Fruit fly (Drosophila melanogaster) whole organism, embryonic: ENCODE data around the gene Snx21.

Source experiments
- ATbp ChIP-seq: fragments of 200-800 bp; sonication (Bioruptor generic); optimal IDR thresholded peaks from 2 replicates; lab custom pipeline; 2017; ENCODE audit warnings: missing biosample characterization, mild to moderate bottlenecking, missing genetic modification characterization, missing genetic modification reagents
- Abd-B ChIP-seq: fragments of 200-800 bp; sonication (Bioruptor generic); optimal IDR thresholded peaks from 2 replicates; lab custom pipeline; 2018; ENCODE audit warnings: missing biosample characterization, mild to moderate bottlenecking, missing genetic modification characterization, moderate library complexity
- Aef1 ChIP-seq: fragments of 200-800 bp; sonication (Bioruptor generic); IDR thresholded peaks from 3 replicates; pipeline ENCODE4 v1.3.6; 2022; ENCODE audit warnings: missing biosample characterization, missing genetic modification characterization
- Antp ChIP-seq: fragments of 200-800 bp; sonication (Bioruptor generic); optimal IDR thresholded peaks from 3 replicates; lab custom pipeline; 2016; ENCODE audit warnings: missing biosample characterization, missing genetic modification characterization
- B-H1 ChIP-seq: fragments of 200-800 bp; sonication (Bioruptor generic); IDR thresholded peaks from 3 replicates; pipeline ENCODE4 v1.3.6; 2022; ENCODE audit warnings: missing biosample characterization, missing genetic modification characterization
- CG10366 ChIP-seq: fragments of 200-800 bp; sonication (Bioruptor generic); IDR thresholded peaks from 2 replicates; pipeline ENCODE4 v1.3.6; 2022; ENCODE audit warnings: missing biosample characterization, missing genetic modification characterization
- CG10979 ChIP-seq: fragments of 200-800 bp; sonication (Bioruptor generic); optimal IDR thresholded peaks from 2 replicates; lab custom pipeline; 2018; ENCODE audit warnings: missing biosample characterization, mild to moderate bottlenecking, missing genetic modification characterization, moderate library complexity
- CG11247 ChIP-seq: fragments of 200-800 bp; sonication (Bioruptor generic); IDR thresholded peaks from 2 replicates; pipeline ENCODE4 v1.3.6; 2022; ENCODE audit warnings: missing biosample characterization, missing genetic modification characterization
- CG11695 ChIP-seq: fragments of 200-800 bp; sonication (Bioruptor generic); IDR thresholded peaks from 3 replicates; pipeline ENCODE4 v1.3.6; 2022; ENCODE audit warnings: missing biosample characterization, missing genetic modification characterization
- CG11723 ChIP-seq: fragments of 200-800 bp; sonication (Bioruptor generic); optimal IDR thresholded peaks from 2 replicates; lab custom pipeline; 2017; ENCODE audit warnings: missing biosample characterization, mild to moderate bottlenecking, missing genetic modification characterization
- CG15073 ChIP-seq: fragments of 200-800 bp; sonication (Bioruptor generic); optimal IDR thresholded peaks from 2 replicates; lab custom pipeline; 2016; ENCODE audit warnings: missing biosample characterization, missing genetic modification characterization
- CG15269 ChIP-seq: fragments of 200-800 bp; sonication (Bioruptor generic); optimal IDR thresholded peaks from 2 replicates; lab custom pipeline; 2018; ENCODE audit warnings: missing biosample characterization, mild to moderate bottlenecking, missing genetic modification characterization, moderate library complexity
- CG15514 ChIP-seq: fragments of 200-800 bp; sonication (Bioruptor generic); optimal IDR thresholded peaks from 3 replicates; lab custom pipeline; 2017; ENCODE audit warnings: missing biosample characterization, missing genetic modification characterization, mild to moderate bottlenecking, moderate library complexity, missing genetic modification reagents
- CG1602 ChIP-seq: fragments of 200-800 bp; sonication (Bioruptor generic); optimal IDR thresholded peaks from 3 replicates; lab custom pipeline; 2016; ENCODE audit warnings: missing biosample characterization, missing genetic modification characterization
- CG1603 ChIP-seq: fragments of 200-800 bp; sonication (Bioruptor generic); optimal IDR thresholded peaks from 2 replicates; lab custom pipeline; 2019; ENCODE audit warnings: missing biosample characterization, mild to moderate bottlenecking, missing genetic modification characterization, moderate library complexity
- CG18262 ChIP-seq: fragments of 200-800 bp; optimal IDR thresholded peaks from 3 replicates; lab custom pipeline; 2019; ENCODE audit warnings: missing biosample characterization, mild to moderate bottlenecking, missing genetic modification characterization, moderate library complexity
- CG18619 ChIP-seq: fragments of 200-800 bp; sonication (Bioruptor generic); optimal IDR thresholded peaks from 3 replicates; lab custom pipeline; 2017; ENCODE audit warnings: missing biosample characterization, mild to moderate bottlenecking, missing genetic modification characterization
- CG2712 ChIP-seq: fragments of 200-800 bp; optimal IDR thresholded peaks from 3 replicates; lab custom pipeline; 2019; ENCODE audit warnings: missing biosample characterization, mild to moderate bottlenecking, missing genetic modification characterization, moderate library complexity
- CG30403 ChIP-seq: fragments of 200-800 bp; sonication (Bioruptor generic); optimal IDR thresholded peaks from 3 replicates; lab custom pipeline; 2016; ENCODE audit warnings: missing biosample characterization, missing genetic modification characterization
- CG31441 ChIP-seq: fragments of 200-800 bp; sonication (Bioruptor generic); IDR thresholded peaks from 2 replicates; pipeline ENCODE4 v1.3.6; 2022; ENCODE audit warnings: missing biosample characterization, missing genetic modification characterization
- CG32532 ChIP-seq: fragments of 200-800 bp; sonication (Bioruptor generic); IDR thresholded peaks from 2 replicates; pipeline ENCODE4 v1.3.6; 2022; ENCODE audit warnings: missing biosample characterization, missing genetic modification characterization
- CG6683 ChIP-seq: fragments of 200-800 bp; sonication (Bioruptor generic); optimal IDR thresholded peaks from 2 replicates; lab custom pipeline; 2017; ENCODE audit warnings: missing biosample characterization, mild to moderate bottlenecking, missing genetic modification characterization, missing genetic modification reagents
- CG8290 ChIP-seq, 3 experiments: fragments of 200-800 bp; sonication (Bioruptor generic); optimal IDR thresholded peaks; 2 replicates each; lab custom pipeline; 2016 to 2019; ENCODE audit warnings: missing biosample characterization in 3 of 3, missing genetic modification characterization in 3 of 3, mild to moderate bottlenecking in 2 of 3, moderate library complexity in 1 of 3
- CG9437 ChIP-seq: fragments of 200-800 bp; sonication (Bioruptor generic); optimal IDR thresholded peaks from 2 replicates; lab custom pipeline; 2018; ENCODE audit warnings: missing biosample characterization, mild to moderate bottlenecking, missing genetic modification characterization
- CG9932 ChIP-seq: fragments of 200-800 bp; sonication (Bioruptor generic); IDR thresholded peaks from 2 replicates; pipeline ENCODE4 v1.3.6; 2022; ENCODE audit warnings: missing biosample characterization, missing genetic modification characterization
- Ets65A ChIP-seq: fragments of 200-800 bp; sonication (Bioruptor generic); peaks from one replicate; lab custom pipeline; 2016; ENCODE audit warnings: missing biosample characterization, missing genetic modification characterization
- HHEX ChIP-seq: fragments of 200-800 bp; sonication (Bioruptor generic); optimal IDR thresholded peaks from 3 replicates; lab custom pipeline; 2017; ENCODE audit warnings: missing biosample characterization, mild to moderate bottlenecking, missing genetic modification characterization, missing genetic modification reagents
- Meics ChIP-seq: fragments of 200-800 bp; sonication (Bioruptor generic); optimal IDR thresholded peaks from 2 replicates; lab custom pipeline; 2017; ENCODE audit warnings: missing biosample characterization, mild to moderate bottlenecking, missing genetic modification characterization
- Nf-YA ChIP-seq: fragments of 200-800 bp; sonication (Bioruptor generic); IDR thresholded peaks from 2 replicates; pipeline ENCODE4 v1.3.6; 2022; ENCODE audit warnings: missing biosample characterization, missing genetic modification characterization
- Pdp1 ChIP-seq, 2 experiments: fragments of 200-800 bp; sonication (Bioruptor generic); optimal IDR thresholded peaks; 3 replicates each; lab custom pipeline; 2016; ENCODE audit warnings: missing biosample characterization in 2 of 2, missing genetic modification characterization in 2 of 2, mild to moderate bottlenecking in 1 of 2, moderate library complexity in 1 of 2
- Ptx1 ChIP-seq: fragments of 200-800 bp; sonication (Bioruptor generic); IDR thresholded peaks from 2 replicates; pipeline ENCODE4 v1.3.6; 2022; ENCODE audit warnings: missing biosample characterization, missing genetic modification characterization
- Rfx ChIP-seq: fragments of 200-800 bp; sonication (Bioruptor generic); IDR thresholded peaks from 2 replicates; pipeline ENCODE4 v1.3.6; 2022; ENCODE audit warnings: missing biosample characterization, missing genetic modification characterization
- Sox102F ChIP-seq: fragments of 200-800 bp; sonication (Bioruptor generic); optimal IDR thresholded peaks from 2 replicates; lab custom pipeline; 2018; ENCODE audit warnings: missing biosample characterization, mild to moderate bottlenecking, missing genetic modification characterization, moderate library complexity
- Xbp1 ChIP-seq: fragments of 200-800 bp; sonication (Bioruptor generic); optimal IDR thresholded peaks from 3 replicates; lab custom pipeline; 2016; ENCODE audit warnings: missing biosample characterization, mild to moderate bottlenecking, missing genetic modification characterization
- Xrp1 ChIP-seq: fragments of 200-800 bp; sonication (Bioruptor generic); IDR thresholded peaks from 2 replicates; pipeline ENCODE4 v1.3.6; 2022; ENCODE audit warnings: missing biosample characterization, missing genetic modification characterization
- al ChIP-seq: fragments of 200-800 bp; sonication (Bioruptor generic); IDR thresholded peaks from 2 replicates; pipeline ENCODE4 v1.3.6; 2022; ENCODE audit warnings: missing biosample characterization, missing genetic modification characterization
- chm ChIP-seq: fragments of 200-800 bp; sonication (Bioruptor generic); IDR thresholded peaks from 2 replicates; pipeline ENCODE4 v1.3.6; 2022; ENCODE audit warnings: missing biosample characterization, missing genetic modification characterization
- dati ChIP-seq: fragments of 200-800 bp; sonication (Bioruptor generic); IDR thresholded peaks from 2 replicates; pipeline ENCODE4 v1.3.6; 2022; ENCODE audit warnings: missing biosample characterization, missing genetic modification characterization
- emc ChIP-seq: fragments of 200-800 bp; sonication (Bioruptor generic); optimal IDR thresholded peaks from 2 replicates; lab custom pipeline; 2016; ENCODE audit warnings: missing biosample characterization, missing genetic modification characterization
- hkb ChIP-seq, 2 experiments: fragments of 200-800 bp in 1 of 2; fragments of >200 bp in 1 of 2; sonication (Bioruptor generic) in 1 of 2; IDR thresholded peaks in 1 of 2; optimal IDR thresholded peaks in 1 of 2; 2 replicates each; pipeline versions ENCODE4 v1.3.6 to Lab custom; 2017 to 2022; ENCODE audit warnings: missing biosample characterization in 1 of 2, missing genetic modification characterization in 1 of 2
- jigr1 ChIP-seq: fragments of 200-800 bp; sonication (Bioruptor generic); IDR thresholded peaks from 3 replicates; pipeline ENCODE4 v1.3.6; 2022; ENCODE audit warnings: missing biosample characterization, missing genetic modification characterization
- mld ChIP-seq: fragments of 200-800 bp; sonication (Bioruptor generic); IDR thresholded peaks from 3 replicates; pipeline ENCODE4 v1.3.6; 2022; ENCODE audit warnings: missing biosample characterization, missing genetic modification characterization; ENCODE audit not compliant: partially characterized antibody
- sd ChIP-seq: fragments of 200-800 bp; sonication (Bioruptor generic); optimal IDR thresholded peaks from 3 replicates; lab custom pipeline; 2018; ENCODE audit warnings: missing biosample characterization, mild to moderate bottlenecking, missing genetic modification characterization, moderate library complexity
- tap ChIP-seq: fragments of 200-800 bp; optimal IDR thresholded peaks from 3 replicates; lab custom pipeline; 2019; ENCODE audit warnings: missing biosample characterization, mild to moderate bottlenecking, missing genetic modification characterization, moderate library complexity
- tup ChIP-seq: fragments of 200-800 bp; sonication (Bioruptor generic); optimal IDR thresholded peaks from 2 replicates; lab custom pipeline; 2016; ENCODE audit warnings: missing biosample characterization, mild to moderate bottlenecking, missing genetic modification characterization, moderate library complexity
- twi ChIP-seq: fragments of 200-800 bp; optimal IDR thresholded peaks from 2 replicates; lab custom pipeline; 2019; ENCODE audit warnings: missing biosample characterization, mild to moderate bottlenecking, missing genetic modification characterization, moderate library complexity
- z ChIP-seq: fragments of 200-800 bp; sonication (Bioruptor generic); IDR thresholded peaks from 3 replicates; pipeline ENCODE4 v1.3.6; 2022; ENCODE audit warnings: missing biosample characterization, missing genetic modification characterization
- zfh2 ChIP-seq: fragments of 200-800 bp; sonication (Bioruptor generic); optimal IDR thresholded peaks from 2 replicates; lab custom pipeline; 2016; ENCODE audit warnings: missing biosample characterization, missing genetic modification characterization

Gene Snx21

dm6 chr2L:2731370-2732138 is 33.9 kb downstream of the Snx21 start (continued):
- TF ChIP-seq CG31441 (peak; percentile 42), zfh2 (GFP tag; lab: Kevin White, UChicago) (no peak), B-H1 (GFP tag; lab: Robert Waterston, UW) (no peak), CG1603 (peak; percentile 26), dati (GFP tag; lab: Robert Waterston, UW) (no peak), CG1602 (no peak), ATbp (peak; percentile 20), CG11723 (GFP tag; lab: Kevin White, UChicago) (peak; percentile 16), Pdp1 (GFP tag; optimal IDR thresholded peaks at IDR 0.05; lab: Kevin White, UChicago) (peak in 1 of 2 experiments; percentile 68), emc (no peak), CG8290 (GFP tag; optimal IDR thresholded peaks at IDR 0.05; lab: Kevin White, UChicago) (no peak), CG8290 (tag; optimal IDR thresholded peaks at IDR 0.05; lab: Kevin White, UChicago) (peak in 1 of 2 experiments; percentile 24), CG6683 (GFP tag; lab: Kevin White, UChicago) (no peak), CG32532 (GFP tag; lab: Robert Waterston, UW) (no peak), chm (GFP tag; lab: Robert Waterston, UW) (no peak), CG15514 (peak; percentile 11), hkb (optimal IDR thresholded peaks at IDR 0.05; lab: Kevin White, UChicago) (no peak), hkb (GFP tag; IDR thresholded peaks at IDR 0.05; lab: Robert Waterston, UW) (0 out of 2 replicates have a peak, but pooled peaks have one; percentile 23), sd (tag; lab: Kevin White, UChicago) (peak; percentile 94), CG11695 (0 out of 3 replicates have a peak, but pooled peaks have one; percentile 41), Abd-B (GFP tag; lab: Kevin White, UChicago) (peak; percentile 7), jigr1 (no peak), Xrp1 (GFP tag; lab: Robert Waterston, UW) (peak; percentile 44; the same call in 1 of the 2 replicates), Ets65A (GFP tag; lab: Kevin White, UChicago) (no peak), mld (GFP tag; lab: Robert Waterston, UW) (no peak), CG30403 (GFP tag; lab: Kevin White, UChicago) (peak; percentile 17), CG9932 (GFP tag; lab: Robert Waterston, UW) (peak; percentile 26; the same call in 1 of the 2 replicates), Nf-YA (GFP tag; lab: Robert Waterston, UW) (no peak), CG15073 (GFP tag; lab: Kevin White, UChicago) (no peak), CG18262 (tag; lab: Kevin White, UChicago) (peak; percentile 38), Meics (GFP tag; lab: Kevin White, UChicago) (peak; percentile 33), CG18619 (GFP tag; lab: Kevin White, UChicago) (peak; percentile 9), CG10979 (peak; percentile 38), CG15269 (tag; lab: Kevin White, UChicago) (peak; percentile 50), Ptx1 (GFP tag; lab: Robert Waterston, UW) (peak; percentile 43), twi (tag; lab: Kevin White, UChicago) (no peak), HHEX (GFP tag; lab: Kevin White, UChicago) (no peak), Antp (peak; percentile 26), Aef1 (GFP tag; lab: Robert Waterston, UW) (0 out of 3 replicates have a peak, but pooled peaks have one; percentile 25), tup (GFP tag; lab: Kevin White, UChicago) (no peak), Xbp1 (peak; percentile 16), CG9437 (no peak), z (GFP tag; lab: Robert Waterston, UW) (no peak), CG11247 (GFP tag; lab: Robert Waterston, UW) (no peak), CG10366 (GFP tag; lab: Robert Waterston, UW) (peak; percentile 39; the same call in 1 of the 2 replicates), tap (tag; lab: Kevin White, UChicago) (peak; percentile 6), Rfx (GFP tag; lab: Robert Waterston, UW) (0 out of 2 replicates have a peak, but pooled peaks have one; percentile 27), Sox102F (GFP tag; lab: Kevin White, UChicago) (peak; percentile 40), al (GFP tag; lab: Robert Waterston, UW) (no peak), CG2712 (tag; lab: Kevin White, UChicago) (peak; percentile 60)
